Worm (Caenorhabditis elegans) whole organism, midembryonic: Measurements from ENCODE around the gene B0222.11.

ENCODE experiments used
- T22C8.4 ChIP-seq: fragments of 200-800 bp; sonication (Bioruptor generic); IDR thresholded peaks from 2 replicates; pipeline ENCODE4 v1.3.6; 2022; ENCODE audit warnings: missing genetic modification characterization, missing compliant biosample characterization
- cog-1 ChIP-seq: sonication (generic microtip); optimal IDR thresholded peaks from 2 replicates; lab custom pipeline; 2016; ENCODE audit warnings: missing genetic modification characterization, missing compliant biosample characterization
- flt-1 ChIP-seq: fragments of 200-800 bp; sonication (Bioruptor generic); IDR thresholded peaks from 2 replicates; pipeline ENCODE4 v1.3.6; 2022; ENCODE audit warnings: missing genetic modification characterization, missing compliant biosample characterization
- klf-2 ChIP-seq: fragments of 200-800 bp; sonication (Bioruptor generic); conservative IDR thresholded peaks from 2 replicates; pipeline ENCODE4 v1.3.6; 2022; ENCODE audit warnings: missing genetic modification reagents, missing genetic modification characterization, missing compliant biosample characterization
- med-1 ChIP-seq: sonication (generic microtip); optimal IDR thresholded peaks from 2 replicates; lab custom pipeline; 2017; ENCODE audit warnings: missing genetic modification characterization, mild to moderate bottlenecking, missing compliant biosample characterization, antibody characterized with exemption, missing genetic modification reagents; ENCODE audit not compliant: insufficient read depth
- ref-1 ChIP-seq: fragments of 200-800 bp; sonication (Bioruptor generic); conservative IDR thresholded peaks from 2 replicates; pipeline ENCODE4 v1.3.6; 2022; ENCODE audit warnings: missing genetic modification reagents, missing genetic modification characterization, missing compliant biosample characterization
- tab-1 ChIP-seq: fragments of 200-800 bp; sonication (Bioruptor generic); IDR thresholded peaks from 2 replicates; pipeline ENCODE4 v1.3.6; 2022; ENCODE audit warnings: missing genetic modification characterization, missing compliant biosample characterization
- ztf-23 ChIP-seq: fragments of 200-800 bp; sonication (Bioruptor generic); IDR thresholded peaks from 2 replicates; pipeline ENCODE4 v1.3.6; 2022; ENCODE audit warnings: missing genetic modification reagents, missing genetic modification characterization, missing compliant biosample characterization
- ztf-29 ChIP-seq: fragments of 200-800 bp; sonication (Bioruptor generic); IDR thresholded peaks from 2 replicates; pipeline ENCODE4 v1.3.6; 2022; ENCODE audit warnings: missing genetic modification reagents, missing genetic modification characterization, missing compliant biosample characterization

B0222.11 gene

DNA sequence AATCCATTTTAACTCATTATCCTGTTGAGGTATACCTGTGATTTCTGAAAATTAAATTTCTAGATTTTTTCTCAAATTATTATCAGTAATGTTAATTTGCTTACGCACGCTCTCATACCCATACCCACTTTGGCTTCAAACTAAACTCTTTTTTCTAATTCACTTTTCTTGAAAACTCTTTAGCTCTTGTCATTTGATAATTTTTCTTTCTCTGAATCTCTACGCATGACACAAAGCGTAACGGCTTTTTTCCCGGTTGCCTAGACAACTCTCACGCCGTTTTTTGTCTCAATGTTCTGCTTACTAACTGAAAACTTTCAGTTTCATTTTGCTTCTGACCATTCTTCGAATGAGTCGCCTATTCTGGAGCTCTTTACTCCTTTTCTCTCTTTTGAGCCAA, 34.0 kb downstream of the B0222.11 start, which contains the start of gene B0222.1:
Gene B0222.1, plus strand, starts transcription at position 306 of the 400 bp plus-strand sequence.
- no peak for TF ChIP-seq klf-2
- no peak for TF ChIP-seq ztf-29 (GFP tag; lab: Robert Waterston, UW)
- TF ChIP-seq ref-1, result no peak
- no peak for TF ChIP-seq tab-1 (GFP tag; lab: Robert Waterston, UW)
- TF ChIP-seq cog-1 (tag; lab: Kevin White, UChicago), result no peak
- TF ChIP-seq T22C8.4 (GFP tag; lab: Robert Waterston, UW), result no peak
- TF ChIP-seq ztf-23 (GFP tag; lab: Robert Waterston, UW), result no peak
- no peak for TF ChIP-seq med-1 (GFP tag; lab: Kevin White, UChicago)
- no peak for TF ChIP-seq flt-1 (GFP tag; lab: Robert Waterston, UW)

DNA sequence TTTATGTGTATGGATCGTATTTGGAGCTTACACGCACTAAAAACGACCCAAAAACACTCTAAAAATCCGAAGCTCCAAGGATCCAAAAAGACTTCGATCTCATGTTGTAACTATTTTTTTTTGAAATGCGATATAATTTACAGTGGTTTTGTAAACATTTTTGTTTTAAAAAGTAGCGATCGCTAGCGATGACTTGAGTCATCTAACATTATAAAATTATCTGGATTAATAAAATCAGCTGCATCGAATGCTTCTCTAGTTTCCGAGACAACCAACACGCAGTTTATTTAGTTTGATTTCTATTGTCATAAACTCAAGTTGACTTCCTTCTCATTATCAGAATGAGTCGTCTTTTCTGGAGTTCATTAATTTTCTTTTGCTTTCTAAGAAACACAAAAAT, 35.9 kb downstream of the B0222.11 start, which contains the start of gene F21C10.1:
Gene F21C10.1, plus strand, starts transcription at position 301 of the 400 bp plus-strand sequence.
- TF ChIP-seq klf-2 (no peak), cog-1 (tag; lab: Kevin White, UChicago) (no peak), ztf-23 (GFP tag; lab: Robert Waterston, UW) (no peak), flt-1 (GFP tag; lab: Robert Waterston, UW) (no peak), T22C8.4 (GFP tag; lab: Robert Waterston, UW) (no peak), ref-1 (no peak), ztf-29 (GFP tag; lab: Robert Waterston, UW) (no peak), tab-1 (GFP tag; lab: Robert Waterston, UW) (no peak), med-1 (GFP tag; lab: Kevin White, UChicago) (no peak)

DNA sequence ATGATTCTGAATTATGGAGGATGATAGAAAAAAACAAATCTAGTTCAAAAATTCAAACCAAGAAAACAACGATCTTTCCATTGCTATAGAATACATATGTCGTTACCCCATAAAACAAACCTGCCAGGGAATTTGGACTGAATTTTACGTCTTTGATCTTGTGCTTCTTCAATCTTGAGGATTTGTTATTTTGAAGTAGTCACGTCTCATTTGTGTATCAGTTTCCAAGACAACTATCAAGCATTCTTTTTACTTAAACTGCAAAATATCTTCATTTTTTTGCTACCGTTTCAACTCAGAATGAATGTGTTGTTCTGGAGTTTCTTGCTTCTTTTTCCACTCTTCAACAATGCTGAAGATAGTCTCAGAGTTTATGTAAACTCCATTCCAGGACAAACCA, 37.2 kb downstream of the B0222.11 start, which contains the start of gene F21C10.19:
Gene F21C10.19, plus strand, starts transcription at position 301 of the 400 bp plus-strand sequence.
- no peak for TF ChIP-seq ref-1
- no peak for TF ChIP-seq ztf-29 (GFP tag; lab: Robert Waterston, UW)
- TF ChIP-seq T22C8.4 (GFP tag; lab: Robert Waterston, UW), result no peak
- TF ChIP-seq cog-1 (tag; lab: Kevin White, UChicago), result no peak
- TF ChIP-seq ztf-23 (GFP tag; lab: Robert Waterston, UW), result no peak
- no peak for TF ChIP-seq med-1 (GFP tag; lab: Kevin White, UChicago)
- TF ChIP-seq tab-1 (GFP tag; lab: Robert Waterston, UW), result no peak
- no peak for TF ChIP-seq klf-2
- no peak for TF ChIP-seq flt-1 (GFP tag; lab: Robert Waterston, UW)

DNA sequence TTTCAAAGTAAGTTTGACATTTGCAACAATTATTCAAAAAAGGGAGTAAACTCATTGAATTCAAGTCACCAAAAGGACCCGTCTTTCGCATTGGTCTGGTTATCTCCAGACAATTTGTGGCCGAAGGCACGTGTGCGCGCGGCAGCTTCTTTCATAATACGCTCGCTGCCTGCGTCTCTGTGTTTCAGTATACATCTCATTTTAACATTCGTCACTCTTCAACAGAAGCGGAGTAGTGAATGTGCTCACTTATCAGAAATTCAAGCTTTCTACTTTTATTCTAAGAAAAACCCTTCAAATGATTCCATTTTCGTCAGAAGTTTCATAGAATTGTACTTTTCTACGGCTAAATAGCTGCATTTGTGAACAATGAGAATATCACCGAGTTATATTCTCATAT, 39.4 kb downstream of the B0222.11 start:
- TF ChIP-seq ref-1 (no peak), tab-1 (GFP tag; lab: Robert Waterston, UW) (no peak), med-1 (GFP tag; lab: Kevin White, UChicago) (no peak), ztf-29 (GFP tag; lab: Robert Waterston, UW) (no peak), ztf-23 (GFP tag; lab: Robert Waterston, UW) (no peak), T22C8.4 (GFP tag; lab: Robert Waterston, UW) (no peak), flt-1 (GFP tag; lab: Robert Waterston, UW) (no peak), klf-2 (no peak), cog-1 (tag; lab: Kevin White, UChicago) (no peak)

DNA sequence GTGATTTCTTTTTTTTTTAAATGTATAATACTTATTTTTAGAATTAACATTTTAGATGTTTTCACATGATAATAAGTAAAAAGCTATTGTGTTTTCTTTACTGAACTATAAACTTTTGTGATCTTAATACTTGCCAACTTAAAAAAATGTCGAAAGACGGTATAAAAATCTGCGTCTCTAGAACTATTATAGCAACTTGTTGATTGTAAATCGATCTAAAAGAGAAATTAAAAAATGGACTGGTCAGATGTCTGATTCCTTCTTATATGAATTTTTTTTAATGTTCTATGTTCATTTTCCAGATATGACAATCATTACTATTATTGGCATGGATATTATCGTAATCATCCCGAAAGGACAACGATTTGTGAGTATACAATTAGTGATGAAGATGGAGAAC, 40.2 kb downstream of the B0222.11 start, which contains the start of gene F21C10.3:
Gene F21C10.3, plus strand, starts transcription at position 301 of the 400 bp plus-strand sequence.
- TF ChIP-seq klf-2 (no peak), ref-1 (no peak), T22C8.4 (GFP tag; lab: Robert Waterston, UW) (no peak), flt-1 (GFP tag; lab: Robert Waterston, UW) (no peak), ztf-29 (GFP tag; lab: Robert Waterston, UW) (no peak), ztf-23 (GFP tag; lab: Robert Waterston, UW) (no peak), cog-1 (tag; lab: Kevin White, UChicago) (no peak), med-1 (GFP tag; lab: Kevin White, UChicago) (no peak), tab-1 (GFP tag; lab: Robert Waterston, UW) (no peak)

DNA sequence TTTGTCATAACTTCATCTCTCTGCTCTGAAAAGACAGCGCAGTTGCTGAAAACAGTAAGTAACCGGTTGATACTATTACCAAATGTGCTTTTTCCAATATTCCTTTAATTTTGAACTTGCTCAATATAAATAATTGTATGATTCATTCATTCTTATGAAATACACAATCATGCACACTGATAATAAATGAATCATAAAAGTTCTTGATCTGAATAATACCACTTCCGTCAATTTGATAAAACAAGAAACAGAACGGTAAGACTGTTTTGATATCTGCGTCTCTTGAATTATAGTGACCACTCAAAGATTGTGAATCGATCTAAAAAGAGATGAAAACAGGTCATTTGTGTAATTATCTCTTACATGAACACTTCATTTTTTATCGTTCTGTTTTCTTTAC, 41.7 kb downstream of the B0222.11 start, which contains the start of gene F21C10.4:
Gene F21C10.4, plus strand, starts transcription at position 301 of the 400 bp plus-strand sequence.
- TF ChIP-seq cog-1 (tag; lab: Kevin White, UChicago) (no peak), med-1 (GFP tag; lab: Kevin White, UChicago) (no peak), ztf-29 (GFP tag; lab: Robert Waterston, UW) (no peak), tab-1 (GFP tag; lab: Robert Waterston, UW) (no peak), ref-1 (no peak), ztf-23 (GFP tag; lab: Robert Waterston, UW) (no peak), T22C8.4 (GFP tag; lab: Robert Waterston, UW) (no peak), flt-1 (GFP tag; lab: Robert Waterston, UW) (no peak), klf-2 (no peak)

DNA sequence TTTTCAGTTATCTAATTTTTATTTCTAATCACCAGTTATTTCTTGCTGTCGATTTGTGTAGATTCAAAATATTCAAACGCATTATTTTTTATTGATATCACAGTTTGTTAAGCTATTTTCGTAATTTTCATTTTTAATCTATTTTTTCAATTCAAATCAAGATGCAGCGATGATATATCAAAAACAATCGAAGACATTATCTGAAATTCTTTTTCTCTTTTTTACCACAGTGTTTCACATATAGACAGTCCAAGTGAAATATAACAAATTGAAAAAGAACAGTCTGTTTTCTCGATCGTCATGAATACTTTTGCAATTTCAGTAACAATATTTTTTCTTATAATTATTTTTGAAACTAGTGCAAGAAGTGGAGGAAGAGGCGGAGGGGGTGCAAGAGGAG, 42.6 kb downstream of the B0222.11 start, which contains the start of gene F21C10.5:
Gene F21C10.5, plus strand, starts transcription at position 301 of the 400 bp plus-strand sequence.
- TF ChIP-seq ref-1 (no peak), klf-2 (no peak), cog-1 (tag; lab: Kevin White, UChicago) (no peak), tab-1 (GFP tag; lab: Robert Waterston, UW) (no peak), T22C8.4 (GFP tag; lab: Robert Waterston, UW) (no peak), ztf-29 (GFP tag; lab: Robert Waterston, UW) (no peak), med-1 (GFP tag; lab: Kevin White, UChicago) (no peak), flt-1 (GFP tag; lab: Robert Waterston, UW) (no peak), ztf-23 (GFP tag; lab: Robert Waterston, UW) (no peak)

DNA sequence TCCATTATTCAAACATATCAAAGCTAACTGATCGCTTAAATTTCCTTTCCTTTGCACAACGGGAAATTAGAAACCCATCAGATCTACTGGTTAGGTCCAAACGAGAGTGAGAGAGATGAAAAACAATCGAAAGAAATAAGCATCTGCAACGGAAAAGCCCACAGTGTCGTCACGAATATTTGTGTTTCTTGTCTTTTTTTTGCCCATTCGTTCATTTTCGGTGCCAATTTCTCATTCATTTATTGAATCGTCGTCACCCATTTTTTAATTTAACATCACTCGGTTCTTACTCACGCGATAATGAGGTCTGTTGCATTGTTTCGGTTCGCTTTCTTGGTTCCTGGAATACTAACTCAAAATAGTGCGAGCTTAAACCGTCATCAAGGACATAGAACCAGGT, 43.8 kb downstream of the B0222.11 start, which contains the start of gene F21C10.6:
Gene F21C10.6, plus strand, starts transcription at position 301 of the 400 bp plus-strand sequence.
- TF ChIP-seq T22C8.4 (GFP tag; lab: Robert Waterston, UW) (no peak), ztf-23 (GFP tag; lab: Robert Waterston, UW) (no peak), klf-2 (no peak), tab-1 (GFP tag; lab: Robert Waterston, UW) (no peak), cog-1 (tag; lab: Kevin White, UChicago) (no peak), med-1 (GFP tag; lab: Kevin White, UChicago) (no peak), ztf-29 (GFP tag; lab: Robert Waterston, UW) (no peak), ref-1 (no peak), flt-1 (GFP tag; lab: Robert Waterston, UW) (no peak)

DNA sequence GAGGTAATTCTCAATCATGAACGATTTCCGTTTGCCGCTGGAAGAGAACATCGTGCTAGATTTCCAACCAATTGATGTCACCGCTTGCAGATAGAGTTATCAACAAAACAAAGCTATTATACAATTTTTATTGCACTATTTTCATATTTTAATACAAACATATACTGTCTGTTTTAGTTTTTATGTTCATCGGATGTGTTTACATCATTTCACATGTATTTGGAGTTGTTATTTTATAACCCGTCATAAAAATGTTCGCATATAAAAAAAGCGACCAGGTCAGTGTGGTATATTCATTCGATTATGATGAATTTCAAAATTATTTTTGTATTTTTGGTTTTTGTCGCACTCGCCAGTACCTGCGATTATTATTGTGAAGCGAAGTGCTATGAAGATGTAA, 44.8 kb downstream of the B0222.11 start, which contains the start of gene F21C10.11:
Gene F21C10.11, plus strand, starts transcription at position 301 of the 400 bp plus-strand sequence.
- no peak for TF ChIP-seq tab-1 (GFP tag; lab: Robert Waterston, UW)
- TF ChIP-seq ztf-29 (GFP tag; lab: Robert Waterston, UW), result no peak
- TF ChIP-seq flt-1 (GFP tag; lab: Robert Waterston, UW), result no peak
- TF ChIP-seq klf-2, result no peak
